Worm (Caenorhabditis elegans) whole organism, L4 larva: ENCODE measurements around the gene C03B1.4.

Source experiments
- D1046.2 ChIP-seq: fragments of 200-800 bp; sonication (Bioruptor generic); IDR thresholded peaks from 2 replicates; pipeline ENCODE4 v1.3.6; 2022; ENCODE audit warnings: missing genetic modification characterization, missing compliant biosample characterization
- R02D3.7 ChIP-seq: fragments of 150-350 bp; sonication (generic microtip); optimal IDR thresholded peaks from 3 replicates; lab custom pipeline; 2014; ENCODE audit warnings: missing biosample characterization, missing genetic modification characterization
- T20F7.1 ChIP-seq: fragments of 200-800 bp; sonication (Bioruptor generic); optimal IDR thresholded peaks from 2 replicates; lab custom pipeline; 2018; ENCODE audit warnings: mild to moderate bottlenecking, missing genetic modification characterization, missing compliant biosample characterization
- Y105C5A.15 ChIP-seq: fragments of 200-800 bp; sonication (Bioruptor generic); IDR thresholded peaks from 2 replicates; pipeline ENCODE4 v1.3.6; 2022; ENCODE audit warnings: missing genetic modification characterization, missing compliant biosample characterization
- Y75B8A.6 ChIP-seq: fragments of 200-800 bp; sonication (Bioruptor generic); IDR thresholded peaks from 2 replicates; pipeline ENCODE4 v1.3.6; 2022; ENCODE audit warnings: missing genetic modification reagents, missing genetic modification characterization, missing compliant biosample characterization
- ZK546.5 ChIP-seq, 2 experiments: sonication (generic microtip); optimal IDR thresholded peaks; 2 replicates each; lab custom pipeline; 2017; ENCODE audit warnings: missing biosample characterization in 2 of 2, missing genetic modification characterization in 2 of 2
- aha-1 ChIP-seq: fragments of 150-350 bp; peaks from one replicate; lab custom pipeline; 2014; ENCODE audit warnings: missing biosample characterization, missing genetic modification characterization
- ama-1 ChIP-seq: fragments of 150-350 bp; optimal IDR thresholded peaks from 2 replicates; lab custom pipeline; 2014; ENCODE audit warnings: inconsistent platforms, mixed read lengths
- arid-1 ChIP-seq: fragments of 200-800 bp; sonication (Bioruptor generic); conservative IDR thresholded peaks from 2 replicates; pipeline ENCODE4 v1.3.6; 2022; ENCODE audit warnings: missing genetic modification reagents, missing genetic modification characterization, missing compliant biosample characterization
- ceh-32 ChIP-seq: sonication (generic microtip); optimal IDR thresholded peaks from 2 replicates; lab custom pipeline; 2016; ENCODE audit warnings: mild to moderate bottlenecking, missing genetic modification characterization, missing compliant biosample characterization; ENCODE audit not compliant: poor library complexity
- ceh-62 ChIP-seq: sonication (generic microtip); optimal IDR thresholded peaks from 2 replicates; lab custom pipeline; 2017; ENCODE audit warnings: missing biosample characterization, missing genetic modification characterization
- ces-1 ChIP-seq: fragments of 150-350 bp; sonication (generic microtip); optimal IDR thresholded peaks from 4 replicates; lab custom pipeline; 2014; ENCODE audit warnings: missing biosample characterization, missing genetic modification reagents, missing genetic modification characterization
- ctbp-1 ChIP-seq: fragments of 200-800 bp; sonication (Bioruptor generic); IDR thresholded peaks from 2 replicates; pipeline ENCODE4 v1.3.6; 2022; ENCODE audit warnings: missing genetic modification reagents, missing genetic modification characterization, missing compliant biosample characterization
- daf-12 ChIP-seq: fragments of 150-350 bp; optimal IDR thresholded peaks from 2 replicates; lab custom pipeline; 2014; ENCODE audit warnings: missing biosample characterization, missing genetic modification reagents, missing genetic modification characterization
- daf-8 ChIP-seq: fragments of 200-800 bp; sonication (Bioruptor generic); IDR thresholded peaks from 2 replicates; pipeline ENCODE4 v1.3.6; 2022; ENCODE audit warnings: missing genetic modification characterization, missing compliant biosample characterization
- egl-27 ChIP-seq: sonication (generic microtip); optimal IDR thresholded peaks from 3 replicates; lab custom pipeline; 2017; ENCODE audit warnings: missing biosample characterization, missing genetic modification reagents, missing genetic modification characterization
- gei-8 ChIP-seq: fragments of 200-800 bp; sonication (Bioruptor generic); optimal IDR thresholded peaks from 2 replicates; lab custom pipeline; 2018; ENCODE audit warnings: mild to moderate bottlenecking, missing genetic modification characterization, missing compliant biosample characterization
- hlh-11 ChIP-seq: fragments of 200-800 bp; sonication (Bioruptor generic); optimal IDR thresholded peaks from 2 replicates; lab custom pipeline; 2018; ENCODE audit warnings: mild to moderate bottlenecking, missing genetic modification characterization, missing compliant biosample characterization
- lin-13 ChIP-seq: fragments of 150-350 bp; optimal IDR thresholded peaks from 2 replicates; lab custom pipeline; 2014; ENCODE audit warnings: missing biosample characterization, missing genetic modification reagents, missing genetic modification characterization
- lin-38 ChIP-seq: fragments of 200-800 bp; sonication (Bioruptor generic); IDR thresholded peaks from 2 replicates; pipeline ENCODE4 v1.3.6; 2022; ENCODE audit warnings: missing genetic modification reagents, missing genetic modification characterization, missing compliant biosample characterization
- mdl-1 ChIP-seq, 2 experiments: fragments of 150-350 bp in 1 of 2; sonication (generic microtip) in 1 of 2; optimal IDR thresholded peaks; 2 replicates each; lab custom pipeline; 2014 to 2017; ENCODE audit warnings: missing biosample characterization in 2 of 2, missing genetic modification characterization in 2 of 2
- mes-2 ChIP-seq: sonication (generic microtip); optimal IDR thresholded peaks from 2 replicates; lab custom pipeline; 2016; ENCODE audit warnings: missing genotype, mild to moderate bottlenecking, missing genetic modification characterization, missing compliant biosample characterization; ENCODE audit not compliant: poor library complexity, severe bottlenecking
- mxl-3 ChIP-seq: fragments of 200-800 bp; sonication (Bioruptor generic); optimal IDR thresholded peaks from 2 replicates; lab custom pipeline; 2018; ENCODE audit warnings: mild to moderate bottlenecking, missing genetic modification characterization, missing compliant biosample characterization
- nhr-10 ChIP-seq: fragments of 150-350 bp; optimal IDR thresholded peaks from 2 replicates; lab custom pipeline; 2014; ENCODE audit warnings: missing biosample characterization, missing genetic modification characterization
- nhr-111 ChIP-seq: fragments of 200-800 bp; sonication (Bioruptor generic); optimal IDR thresholded peaks from 2 replicates; lab custom pipeline; 2018; ENCODE audit warnings: mild to moderate bottlenecking, missing genetic modification characterization, missing compliant biosample characterization
- nhr-48 ChIP-seq: sonication (generic microtip); optimal IDR thresholded peaks from 2 replicates; lab custom pipeline; 2016; ENCODE audit warnings: mild to moderate bottlenecking, missing genetic modification characterization, missing compliant biosample characterization
- pha-4 ChIP-seq, 2 experiments: fragments of 150-350 bp in 1 of 2; fragments of 200-800 bp in 1 of 2; sonication (Bioruptor generic) in 1 of 2; IDR thresholded peaks in 1 of 2; optimal IDR thresholded peaks in 1 of 2; 2 replicates each; pipeline versions ENCODE4 v1.3.6 to Lab custom; 2014 to 2022; ENCODE audit warnings: missing genetic modification characterization in 2 of 2, missing genetic modification reagents in 2 of 2, missing biosample characterization in 1 of 2, missing compliant biosample characterization in 1 of 2
- php-3 ChIP-seq: fragments of 200-800 bp; sonication (Bioruptor generic); IDR thresholded peaks from 2 replicates; pipeline ENCODE4 v1.3.6; 2022; ENCODE audit warnings: missing genetic modification reagents, missing genetic modification characterization, missing compliant biosample characterization
- snpc-4 ChIP-seq: fragments of 150-350 bp; optimal IDR thresholded peaks from 2 replicates; lab custom pipeline; 2014; ENCODE audit warnings: missing biosample characterization, missing genetic modification characterization
- tra-1 ChIP-seq: fragments of 200-800 bp; sonication (Bioruptor generic); IDR thresholded peaks from 2 replicates; pipeline ENCODE4 v1.3.6; 2022; ENCODE audit warnings: missing genetic modification reagents, missing genetic modification characterization, missing compliant biosample characterization
- unc-130 ChIP-seq: sonication (generic microtip); optimal IDR thresholded peaks from 2 replicates; lab custom pipeline; 2016; ENCODE audit warnings: missing genetic modification reagents, missing genetic modification characterization, missing compliant biosample characterization
- unc-62 ChIP-seq, 3 experiments: fragments of 150-350 bp in 1 of 3; sonication (generic microtip); optimal IDR thresholded peaks in 2 of 3; peaks in 1 of 3; 1 replicate in 1 of 3; 2 replicates in 2 of 3; lab custom pipeline; 2014 to 2017; ENCODE audit warnings: missing biosample characterization in 3 of 3, missing genetic modification characterization in 3 of 3, missing genetic modification reagents in 3 of 3, missing genotype in 1 of 3
- zag-1 ChIP-seq: fragments of 150-350 bp; optimal IDR thresholded peaks from 2 replicates; lab custom pipeline; 2014; ENCODE audit warnings: missing biosample characterization, missing genetic modification characterization
- zfp-3 ChIP-seq: fragments of 200-800 bp; sonication (Bioruptor generic); conservative IDR thresholded peaks from 2 replicates; pipeline ENCODE4 v1.3.6; 2022; ENCODE audit warnings: missing genetic modification reagents, missing genetic modification characterization, missing compliant biosample characterization
- ztf-11 ChIP-seq: fragments of 150-350 bp; optimal IDR thresholded peaks from 2 replicates; lab custom pipeline; 2014; ENCODE audit warnings: missing biosample characterization, missing genetic modification characterization

Gene C03B1.4

ce11 chrX:6338446-6338845, 25.9 kb upstream of the C03B1.4 start (continued):
- TF ChIP-seq arid-1 (GFP tag; lab: Robert Waterston, UW) (no peak), Y105C5A.15 (GFP tag; lab: Robert Waterston, UW) (no peak), daf-8 (GFP tag; lab: Robert Waterston, UW) (no peak), D1046.2 (GFP tag; lab: Robert Waterston, UW) (no peak), tra-1 (GFP tag; lab: Robert Waterston, UW) (no peak), R02D3.7 (tag; lab: Kevin White, UChicago) (no peak), nhr-111 (GFP tag; lab: Kevin White, UChicago) (no peak), zfp-3 (GFP tag; lab: Robert Waterston, UW) (no peak), ztf-11 (tag; lab: Kevin White, UChicago) (no peak), hlh-11 (tag; lab: Kevin White, UChicago) (peak; percentile 87), ctbp-1 (GFP tag; lab: Robert Waterston, UW) (no peak)

DNA sequence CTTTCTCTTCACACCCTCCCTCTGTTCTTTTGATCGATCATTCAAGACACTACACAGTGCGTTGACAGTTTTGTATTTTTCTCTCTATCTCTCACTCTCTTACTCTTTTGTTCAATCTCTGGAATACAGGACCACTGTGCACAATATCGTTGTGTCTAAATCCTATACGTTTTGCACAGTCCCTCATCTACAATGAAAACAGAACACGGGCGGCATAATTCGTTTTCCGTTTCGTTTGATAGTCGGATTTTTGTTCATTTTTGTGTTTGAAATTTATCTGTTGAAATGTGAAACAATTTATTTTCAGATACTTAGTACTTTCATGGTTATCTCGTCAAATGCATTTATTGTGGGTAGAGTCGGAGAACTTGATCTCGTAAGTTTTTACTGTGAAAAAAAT, 22.8 kb upstream of the C03B1.4 start, which contains the start of gene C03B1.7:
C03B1.7 (plus strand) TSS at position 301 of the 400 bp plus-strand sequence.
- no peak for TF ChIP-seq ZK546.5 (tag; optimal IDR thresholded peaks at IDR 0.05; lab: Kevin White, UChicago)
- no peak for TF ChIP-seq T20F7.1 (GFP tag; lab: Kevin White, UChicago)
- no peak for TF ChIP-seq mes-2 (tag; lab: Kevin White, UChicago)
- no peak for TF ChIP-seq lin-13 (GFP tag; lab: Kevin White, UChicago)
- no peak for TF ChIP-seq mdl-1 (tag; optimal IDR thresholded peaks at IDR 0.05; lab: Kevin White, UChicago)
- no peak for TF ChIP-seq php-3 (GFP tag; lab: Robert Waterston, UW)
- TF ChIP-seq aha-1 (tag; lab: Kevin White, UChicago) = no peak
- TF ChIP-seq lin-38 (GFP tag; lab: Robert Waterston, UW) = no peak
- no peak for TF ChIP-seq daf-12 (tag; lab: Kevin White, UChicago)
- no peak for TF ChIP-seq unc-130 (GFP tag; lab: Kevin White, UChicago)
- TF ChIP-seq nhr-48 (tag; lab: Kevin White, UChicago) = no peak
- no peak for TF ChIP-seq mxl-3 (GFP tag; lab: Kevin White, UChicago)
- TF ChIP-seq zfp-3 (GFP tag; lab: Robert Waterston, UW) = no peak
- no peak for TF ChIP-seq ceh-62 (tag; lab: Kevin White, UChicago)
- no peak for TF ChIP-seq zag-1 (tag; lab: Kevin White, UChicago)
- no peak for TF ChIP-seq ceh-32 (tag; lab: Kevin White, UChicago)

ce11 chrX:6345785-6346184, 18.5 kb upstream of the C03B1.4 start:
- TF ChIP-seq daf-8 (GFP tag; lab: Robert Waterston, UW) = no peak
- peak in 1 of 2 experiments; percentile 90 for TF ChIP-seq unc-62 (GFP tag; optimal IDR thresholded peaks at IDR 0.05 in 1 of 2; lab: Kevin White, UChicago)
- no peak for TF ChIP-seq unc-62 (tag; optimal IDR thresholded peaks at IDR 0.05; lab: Kevin White, UChicago)
- no peak for TF ChIP-seq pha-4 (GFP tag; IDR thresholded peaks at IDR 0.05; lab: Robert Waterston, UW)
- no peak for TF ChIP-seq pha-4 (tag; optimal IDR thresholded peaks at IDR 0.05; lab: Kevin White, UChicago)
- TF ChIP-seq, all 104 proteins: peak for 1

DNA sequence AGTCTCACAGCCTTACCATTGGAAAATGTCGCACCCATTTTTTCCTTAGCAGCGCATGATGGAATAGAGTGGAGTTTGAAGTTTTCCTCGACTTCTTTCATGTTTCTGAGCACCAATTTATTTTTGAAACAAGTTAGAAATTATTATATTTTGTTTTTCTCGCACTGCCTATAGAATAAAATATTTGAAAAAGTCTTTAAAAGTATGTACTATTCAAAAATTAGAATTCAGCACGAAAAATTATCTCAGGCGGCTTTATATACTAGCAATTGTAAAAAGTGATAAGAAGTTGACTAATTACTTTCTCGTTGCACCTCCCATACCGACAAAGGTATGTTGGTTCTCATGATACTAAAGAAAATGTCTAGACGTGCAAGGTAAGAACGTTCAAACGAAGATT, 17.3 kb upstream of the C03B1.4 start, which contains the start of gene C03B1.9:
C03B1.9 (minus strand) TSS at position 101 of the 400 bp plus-strand sequence.
- no peak for TF ChIP-seq nhr-10
- no peak for TF ChIP-seq mes-2 (tag; lab: Kevin White, UChicago)
- no peak for TF ChIP-seq gei-8 (GFP tag; lab: Kevin White, UChicago)
- TF ChIP-seq snpc-4 (tag; lab: Kevin White, UChicago) = no peak
- TF ChIP-seq egl-27 (tag; lab: Kevin White, UChicago) = no peak
- TF ChIP-seq ama-1 = no peak
- TF ChIP-seq pha-4 (GFP tag; IDR thresholded peaks at IDR 0.05; lab: Robert Waterston, UW) = no peak
- TF ChIP-seq pha-4 (tag; optimal IDR thresholded peaks at IDR 0.05; lab: Kevin White, UChicago) = no peak
- TF ChIP-seq Y75B8A.6 (GFP tag; lab: Robert Waterston, UW) = no peak
- no peak for TF ChIP-seq ces-1 (GFP tag; lab: Kevin White, UChicago)
- TF ChIP-seq, all 104 proteins: peak for 0
